Fruit fly (Drosophila melanogaster) whole organism, embryonic: ENCODE measurements around the gene mRpL40.

Source experiments
- ATbp ChIP-seq: fragments of 200-800 bp; sonication (Bioruptor generic); optimal IDR thresholded peaks from 2 replicates; lab custom pipeline; 2017; ENCODE audit warnings: missing biosample characterization, mild to moderate bottlenecking, missing genetic modification characterization, missing genetic modification reagents
- CG10209 ChIP-seq: fragments of 200-800 bp; sonication (Bioruptor generic); optimal IDR thresholded peaks from 3 replicates; lab custom pipeline; 2017; ENCODE audit warnings: missing biosample characterization, mild to moderate bottlenecking, missing genetic modification characterization, missing genetic modification reagents
- CG10267 ChIP-seq: fragments of 200-800 bp; sonication (Bioruptor generic); optimal IDR thresholded peaks from 2 replicates; lab custom pipeline; 2018; ENCODE audit warnings: missing biosample characterization, mild to moderate bottlenecking, missing genetic modification characterization, moderate library complexity
- CG14014 ChIP-seq: fragments of 200-800 bp; sonication (Bioruptor generic); IDR thresholded peaks from 2 replicates; pipeline ENCODE4 v1.3.6; 2022; ENCODE audit warnings: missing biosample characterization, missing genetic modification characterization
- CG14050 ChIP-seq: fragments of 200-800 bp; sonication (Bioruptor generic); IDR thresholded peaks from 3 replicates; pipeline ENCODE4 v1.3.6; 2022; ENCODE audit warnings: missing biosample characterization, missing genetic modification characterization
- CG6254 ChIP-seq: fragments of 200-800 bp; sonication (Bioruptor generic); optimal IDR thresholded peaks from 3 replicates; lab custom pipeline; 2017; ENCODE audit warnings: mild to moderate bottlenecking, missing biosample characterization, missing genetic modification reagents, missing genetic modification characterization
- CG8924 ChIP-seq: fragments of 200-800 bp; optimal IDR thresholded peaks from 3 replicates; lab custom pipeline; 2019; ENCODE audit warnings: missing biosample characterization, mild to moderate bottlenecking, missing genetic modification characterization, moderate library complexity
- Nf-YA ChIP-seq: fragments of 200-800 bp; sonication (Bioruptor generic); IDR thresholded peaks from 2 replicates; pipeline ENCODE4 v1.3.6; 2022; ENCODE audit warnings: missing biosample characterization, missing genetic modification characterization
- Tbp ChIP-seq: fragments of >200 bp; optimal IDR thresholded peaks from 2 replicates; lab custom pipeline; 2018; ENCODE audit warnings: missing biosample characterization, missing genetic modification characterization
- mirr ChIP-seq: fragments of 200-800 bp; sonication (Bioruptor generic); optimal IDR thresholded peaks from 3 replicates; lab custom pipeline; 2018; ENCODE audit warnings: missing biosample characterization, mild to moderate bottlenecking, missing genetic modification characterization
- zfh1 ChIP-seq: fragments of 200-800 bp; sonication (Bioruptor generic); IDR thresholded peaks from 3 replicates; pipeline ENCODE4 v1.3.6; 2022; ENCODE audit warnings: missing biosample characterization, missing genetic modification characterization
- zfh2 ChIP-seq: fragments of 200-800 bp; sonication (Bioruptor generic); optimal IDR thresholded peaks from 2 replicates; lab custom pipeline; 2016; ENCODE audit warnings: missing biosample characterization, missing genetic modification characterization

DNA sequence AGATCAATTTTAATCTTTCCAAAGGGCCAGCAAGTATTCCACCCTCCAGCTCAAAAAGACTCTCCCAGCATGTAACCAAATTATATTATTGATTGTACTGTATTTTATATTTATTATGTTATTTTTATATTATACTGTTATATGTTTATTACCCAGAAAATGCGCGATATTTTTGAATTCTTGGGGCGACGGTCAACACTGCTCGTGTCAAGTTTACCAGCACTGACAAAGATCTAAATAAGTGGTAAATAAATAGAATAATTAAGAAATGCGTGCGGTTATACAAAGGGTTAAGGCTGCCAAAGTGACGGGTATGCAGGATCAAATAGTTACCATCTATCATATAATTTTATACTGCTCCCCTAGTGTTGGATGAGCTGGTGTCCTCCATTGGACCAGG is 22.1 kb downstream of the mRpL40 start, which contains the start of gene Dtd:
- TF ChIP-seq CG10209 (GFP tag; lab: Kevin White, UChicago) = no peak
- TF ChIP-seq ATbp = no peak
- no peak for TF ChIP-seq zfh1
- peak; percentile 73 for TF ChIP-seq CG10267 (tag; lab: Kevin White, UChicago)
- TF ChIP-seq Nf-YA (GFP tag; lab: Robert Waterston, UW) = no peak
- no peak for TF ChIP-seq Tbp (GFP tag; lab: Kevin White, UChicago)
- TF ChIP-seq CG14050 = no peak
- TF ChIP-seq zfh2 (GFP tag; lab: Kevin White, UChicago) = no peak
- TF ChIP-seq mirr (GFP tag; lab: Kevin White, UChicago) = no peak
- no peak for TF ChIP-seq CG8924 (tag; lab: Kevin White, UChicago)
- TF ChIP-seq CG6254 (GFP tag; lab: Kevin White, UChicago) = no peak
- TF ChIP-seq CG14014 (GFP tag; lab: Robert Waterston, UW) = no peak
